Fruit fly (Drosophila melanogaster): ENCODE measurements around the gene CG10013.

CG10013 gene

dm6 chr3R:12307569-12307968, 15.8 kb upstream of the CG10013 start:
- TF ChIP-seq woc (GFP tag; optimal IDR thresholded peaks at IDR 0.05) (no peak), Hnf4 (GFP tag; optimal IDR thresholded peaks at IDR 0.05) (no peak), ey (GFP tag; optimal IDR thresholded peaks at IDR 0.05) (no peak), usp (GFP tag; optimal IDR thresholded peaks at IDR 0.05) (no peak), Myc (optimal IDR thresholded peaks at IDR 0.05) (no peak), h (GFP tag; optimal IDR thresholded peaks at IDR 0.05) (no peak), psq (GFP tag; optimal IDR thresholded peaks at IDR 0.05) (no peak), br (GFP tag; optimal IDR thresholded peaks at IDR 0.05) (no peak), sv (GFP tag; optimal IDR thresholded peaks at IDR 0.05) (no peak), foxo (GFP tag; optimal IDR thresholded peaks at IDR 0.05) (no peak), pan (optimal IDR thresholded peaks at IDR 0.05) (no peak)

- no peak for TF ChIP-seq HLH106 (tag; optimal IDR thresholded peaks at IDR 0.05)
- no peak for TF ChIP-seq dsf (GFP tag; optimal IDR thresholded peaks at IDR 0.05; ENCODE audit: borderline replicate concordance)
- TF ChIP-seq lola (GFP tag; optimal IDR thresholded peaks at IDR 0.05), result no peak
- no peak for TF ChIP-seq Hnf4 (GFP tag; optimal IDR thresholded peaks at IDR 0.05)
- no peak for TF ChIP-seq Myc (optimal IDR thresholded peaks at IDR 0.05)
- TF ChIP-seq sage (GFP tag; optimal IDR thresholded peaks at IDR 0.05), result no peak
- TF ChIP-seq usp (GFP tag; optimal IDR thresholded peaks at IDR 0.05), result no peak
- TF ChIP-seq psq (GFP tag; optimal IDR thresholded peaks at IDR 0.05), result no peak
- TF ChIP-seq CG9705 (GFP tag; optimal IDR thresholded peaks at IDR 0.05), result no peak
- no peak for TF ChIP-seq Hr83 (GFP tag; optimal IDR thresholded peaks at IDR 0.05; ENCODE audit: poor library complexity, severe bottlenecking)
- TF ChIP-seq jim (GFP tag; optimal IDR thresholded peaks at IDR 0.05), result no peak
- no peak for TF ChIP-seq brk (GFP tag; optimal IDR thresholded peaks at IDR 0.05)
- no peak for TF ChIP-seq woc (GFP tag; optimal IDR thresholded peaks at IDR 0.05)
These were observed 12.3 kb upstream of the CG10013 start, which contains the start of gene CG4066 for dm6 chr3R:12311053-12311452. Gene CG4066, plus strand, starts transcription at chr3R:12311353.

dm6 chr3R:12314236-12314635, 9.1 kb upstream of the CG10013 start:
- TF ChIP-seq HLH106 (tag; optimal IDR thresholded peaks at IDR 0.05) (peak; percentile 88), dmrt93B (GFP tag; optimal IDR thresholded peaks at IDR 0.05) (peak; percentile 68), lola (GFP tag; optimal IDR thresholded peaks at IDR 0.05) (no peak), usp (GFP tag; optimal IDR thresholded peaks at IDR 0.05) (no peak), Rel (GFP tag; optimal IDR thresholded peaks at IDR 0.05) (peak; percentile 56), Rel (tag; optimal IDR thresholded peaks at IDR 0.05) (peak; percentile 56), Sp1 (GFP tag; optimal IDR thresholded peaks at IDR 0.05) (peak; percentile 90), CG9705 (GFP tag; optimal IDR thresholded peaks at IDR 0.05) (peak; percentile 73), psq (GFP tag; optimal IDR thresholded peaks at IDR 0.05) (peak; percentile 92), h (GFP tag; optimal IDR thresholded peaks at IDR 0.05) (peak; percentile 90), Dif (GFP tag; optimal IDR thresholded peaks at IDR 0.05; ENCODE audit: partially characterized antibody) (no peak), GATAd (GFP tag; optimal IDR thresholded peaks at IDR 0.05) (no peak), pan (optimal IDR thresholded peaks at IDR 0.05) (no peak), sv (GFP tag; optimal IDR thresholded peaks at IDR 0.05) (no peak), rgr (GFP tag; optimal IDR thresholded peaks at IDR 0.05) (peak; percentile 91), Vsx2 (GFP tag; optimal IDR thresholded peaks at IDR 0.05; ENCODE audit: partially characterized antibody) (no peak), fru (GFP tag; optimal IDR thresholded peaks at IDR 0.05) (peak; percentile 85), ey (GFP tag; optimal IDR thresholded peaks at IDR 0.05) (peak; percentile 86), Hnf4 (GFP tag; optimal IDR thresholded peaks at IDR 0.05) (peak; percentile 86), OdsH (GFP tag; optimal IDR thresholded peaks at IDR 0.05) (peak; percentile 92), foxo (GFP tag; optimal IDR thresholded peaks at IDR 0.05) (peak in 1 of 2 experiments; percentile 90), brk (GFP tag; optimal IDR thresholded peaks at IDR 0.05) (peak; percentile 88), tai (GFP tag; optimal IDR thresholded peaks at IDR 0.05) (peak; percentile 70), woc (GFP tag; optimal IDR thresholded peaks at IDR 0.05) (peak; percentile 81), N (GFP tag; optimal IDR thresholded peaks at IDR 0.05) (no peak), Hr83 (GFP tag; optimal IDR thresholded peaks at IDR 0.05; ENCODE audit: poor library complexity, severe bottlenecking) (peak; percentile 8), sage (GFP tag; optimal IDR thresholded peaks at IDR 0.05) (peak; percentile 86), Jra (GFP tag; optimal IDR thresholded peaks at IDR 0.05) (peak; percentile 19), jim (GFP tag; optimal IDR thresholded peaks at IDR 0.05) (no peak), dl (GFP tag; optimal IDR thresholded peaks at IDR 0.05; ENCODE audit: insufficient read depth in 1 of 2, partially characterized antibody in 2 of 2) (no peak), Myc (optimal IDR thresholded peaks at IDR 0.05) (no peak), CrebA (GFP tag; optimal IDR thresholded peaks at IDR 0.05; ENCODE audit: borderline replicate concordance) (peak; percentile 54), dsf (GFP tag; optimal IDR thresholded peaks at IDR 0.05; ENCODE audit: borderline replicate concordance) (peak; percentile 16), CG32264 (GFP tag; optimal IDR thresholded peaks at IDR 0.05) (peak; percentile 61), Hr78 (GFP tag; optimal IDR thresholded peaks at IDR 0.05) (no peak), Abd-B (GFP tag; optimal IDR thresholded peaks at IDR 0.05) (no peak), Mio (GFP tag; optimal IDR thresholded peaks at IDR 0.05) (no peak), Dfd (GFP tag; optimal IDR thresholded peaks at IDR 0.05) (no peak), br (GFP tag; optimal IDR thresholded peaks at IDR 0.05) (peak; percentile 85)

All from whole organism, wandering third instar larva.